Worm (Caenorhabditis elegans): Measurements from ENCODE around the gene C30G7.2.

DNA sequence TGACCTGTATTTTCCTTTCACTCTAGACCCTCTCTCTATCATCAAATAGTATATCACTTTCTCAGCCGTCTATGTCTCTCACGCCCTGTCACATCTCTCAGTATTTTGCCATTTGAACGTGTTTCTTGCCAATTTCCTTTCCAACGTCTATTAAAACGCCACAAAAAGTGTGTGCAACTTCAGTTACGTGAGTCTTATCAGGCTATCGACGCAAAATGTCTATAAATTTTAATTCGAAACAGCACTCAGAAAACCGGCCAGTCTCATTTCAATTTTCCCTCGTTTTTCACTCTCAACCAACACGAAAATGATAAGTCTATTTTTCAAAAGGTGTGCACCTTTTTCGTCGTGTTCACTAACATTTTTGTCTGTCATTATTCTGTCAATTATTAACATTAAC, 41.1 kb upstream of the C30G7.2 start, which contains the start of gene mpst-3:
- TF ChIP-seq ZK546.5 (tag; optimal IDR thresholded peaks at IDR 0.05) (no peak), unc-62 (GFP tag; optimal IDR thresholded peaks at IDR 0.05) (no peak), mab-5 (tag; optimal IDR thresholded peaks at IDR 0.05) (no peak)
